Worm (Caenorhabditis elegans) whole organism, late embryonic: Measurements from ENCODE around the gene spat-3.

Experiments used
- C08G9.2 ChIP-seq: sonication (generic microtip); optimal IDR thresholded peaks from 2 replicates; lab custom pipeline; 2016; ENCODE audit warnings: mild to moderate bottlenecking, missing genetic modification characterization, moderate library complexity, missing compliant biosample characterization
- C38D4.7 ChIP-seq: fragments of 200-800 bp; sonication (Bioruptor generic); optimal IDR thresholded peaks from 2 replicates; lab custom pipeline; 2018; ENCODE audit warnings: mild to moderate bottlenecking, missing genetic modification characterization, moderate library complexity, missing compliant biosample characterization
- K02D7.2 ChIP-seq: sonication (generic microtip); optimal IDR thresholded peaks from 2 replicates; lab custom pipeline; 2017; ENCODE audit warnings: mild to moderate bottlenecking, missing genetic modification characterization, missing compliant biosample characterization
- T23F11.4 ChIP-seq: fragments of 200-800 bp; sonication (Bioruptor generic); optimal IDR thresholded peaks from 2 replicates; lab custom pipeline; 2018; ENCODE audit warnings: mild to moderate bottlenecking, missing genetic modification characterization, missing compliant biosample characterization
- Y22D7AL.16 ChIP-seq: sonication (generic microtip); optimal IDR thresholded peaks from 2 replicates; lab custom pipeline; 2016; ENCODE audit warnings: missing genetic modification characterization, missing compliant biosample characterization
- ahr-1 ChIP-seq: sonication (generic microtip); optimal IDR thresholded peaks from 2 replicates; lab custom pipeline; 2016; ENCODE audit warnings: missing genetic modification characterization, missing compliant biosample characterization
- ama-1 ChIP-seq: fragments of 150-350 bp; optimal IDR thresholded peaks from 2 replicates; lab custom pipeline; 2014
- ceh-14 ChIP-seq: sonication (generic microtip); optimal IDR thresholded peaks from 2 replicates; lab custom pipeline; 2016; ENCODE audit warnings: missing genotype, missing genetic modification characterization, missing compliant biosample characterization
- ceh-30 ChIP-seq: fragments of 150-350 bp; optimal IDR thresholded peaks from 2 replicates; lab custom pipeline; 2014; ENCODE audit warnings: missing biosample characterization, missing genetic modification characterization
- ceh-45 ChIP-seq: fragments of 200-800 bp; sonication (Bioruptor generic); IDR thresholded peaks from 2 replicates; pipeline ENCODE4 v1.3.6; 2022; ENCODE audit warnings: missing genetic modification reagents, missing genetic modification characterization, missing compliant biosample characterization
- ceh-48 ChIP-seq: sonication (generic microtip); optimal IDR thresholded peaks from 2 replicates; lab custom pipeline; 2016; ENCODE audit warnings: missing genetic modification characterization, inconsistent platforms, missing compliant biosample characterization
- ceh-6 ChIP-seq: fragments of 200-800 bp; sonication (Bioruptor generic); optimal IDR thresholded peaks from 2 replicates; lab custom pipeline; 2018; ENCODE audit warnings: mild to moderate bottlenecking, missing genetic modification characterization, missing compliant biosample characterization
- ceh-9 ChIP-seq: sonication (generic microtip); optimal IDR thresholded peaks from 2 replicates; lab custom pipeline; 2016; ENCODE audit warnings: mild to moderate bottlenecking, missing genetic modification characterization, inconsistent platforms, missing compliant biosample characterization
- che-1 ChIP-seq: sonication (generic microtip); optimal IDR thresholded peaks from 2 replicates; lab custom pipeline; 2016; ENCODE audit warnings: mild to moderate bottlenecking, missing genetic modification characterization, missing compliant biosample characterization
- dmd-4 ChIP-seq: sonication (generic microtip); optimal IDR thresholded peaks from 2 replicates; lab custom pipeline; 2016; ENCODE audit warnings: borderline replicate concordance, missing genetic modification characterization, missing compliant biosample characterization
- dve-1 ChIP-seq: sonication (generic microtip); optimal IDR thresholded peaks from 2 replicates; lab custom pipeline; 2017; ENCODE audit warnings: antibody characterized with exemption, mild to moderate bottlenecking, missing genetic modification characterization, missing compliant biosample characterization
- elt-2 ChIP-seq: sonication (generic microtip); optimal IDR thresholded peaks from 2 replicates; lab custom pipeline; 2016; ENCODE audit warnings: missing genetic modification reagents, missing genetic modification characterization, missing compliant biosample characterization
- fkh-6 ChIP-seq: sonication (generic microtip); optimal IDR thresholded peaks from 2 replicates; lab custom pipeline; 2016; ENCODE audit warnings: missing genetic modification characterization, missing compliant biosample characterization
- hlh-13 ChIP-seq: fragments of 200-800 bp; sonication (Bioruptor generic); optimal IDR thresholded peaks from 2 replicates; lab custom pipeline; 2018; ENCODE audit warnings: mild to moderate bottlenecking, missing genetic modification characterization, missing compliant biosample characterization
- hlh-6 ChIP-seq: sonication (generic microtip); optimal IDR thresholded peaks from 2 replicates; lab custom pipeline; 2016; ENCODE audit warnings: missing genotype, missing genetic modification characterization, missing compliant biosample characterization
- madf-2 ChIP-seq: sonication (generic microtip); optimal IDR thresholded peaks from 2 replicates; lab custom pipeline; 2017; ENCODE audit warnings: missing genetic modification characterization, missing compliant biosample characterization
- nfya-1 ChIP-seq: sonication (generic microtip); optimal IDR thresholded peaks from 2 replicates; lab custom pipeline; 2017; ENCODE audit warnings: missing genetic modification characterization, mild to moderate bottlenecking, missing compliant biosample characterization, antibody characterized with exemption, moderate library complexity
- nhr-11 ChIP-seq: fragments of 150-350 bp; optimal IDR thresholded peaks from 2 replicates; lab custom pipeline; 2014; ENCODE audit warnings: missing biosample characterization, missing genetic modification characterization
- nhr-232 ChIP-seq: sonication (generic microtip); optimal IDR thresholded peaks from 2 replicates; lab custom pipeline; 2016; ENCODE audit warnings: missing genetic modification characterization, missing compliant biosample characterization
- odd-2 ChIP-seq: sonication (generic microtip); optimal IDR thresholded peaks from 2 replicates; lab custom pipeline; 2017; ENCODE audit warnings: antibody characterized with exemption, mild to moderate bottlenecking, missing genetic modification characterization, missing compliant biosample characterization
- pat-9 ChIP-seq: fragments of 200-800 bp; sonication (Bioruptor generic); optimal IDR thresholded peaks from 2 replicates; lab custom pipeline; 2018; ENCODE audit warnings: mild to moderate bottlenecking, missing genetic modification characterization, moderate library complexity, missing compliant biosample characterization
- pha-2 ChIP-seq: sonication (generic microtip); optimal IDR thresholded peaks from 2 replicates; lab custom pipeline; 2017; ENCODE audit warnings: mild to moderate bottlenecking, missing genetic modification characterization, missing compliant biosample characterization
- pqm-1 ChIP-seq: sonication (generic microtip); optimal IDR thresholded peaks from 2 replicates; lab custom pipeline; 2016; ENCODE audit warnings: missing genetic modification characterization, missing compliant biosample characterization
- rnt-1 ChIP-seq: sonication (generic microtip); optimal IDR thresholded peaks from 2 replicates; lab custom pipeline; 2016; ENCODE audit warnings: missing genetic modification characterization, missing compliant biosample characterization
- tbx-7 ChIP-seq: sonication (generic microtip); optimal IDR thresholded peaks from 2 replicates; lab custom pipeline; 2016; ENCODE audit warnings: missing genotype, missing genetic modification characterization, missing compliant biosample characterization
- ttx-3 ChIP-seq: sonication (generic microtip); optimal IDR thresholded peaks from 2 replicates; lab custom pipeline; 2016; ENCODE audit warnings: missing genetic modification reagents, missing genetic modification characterization, missing compliant biosample characterization
- unc-42 ChIP-seq: sonication (generic microtip); optimal IDR thresholded peaks from 2 replicates; lab custom pipeline; 2016; ENCODE audit warnings: missing genotype, missing genetic modification characterization, missing compliant biosample characterization
- unc-86 ChIP-seq: sonication (generic microtip); optimal IDR thresholded peaks from 2 replicates; lab custom pipeline; 2016; ENCODE audit warnings: missing genetic modification characterization, missing compliant biosample characterization

spat-3 gene

DNA sequence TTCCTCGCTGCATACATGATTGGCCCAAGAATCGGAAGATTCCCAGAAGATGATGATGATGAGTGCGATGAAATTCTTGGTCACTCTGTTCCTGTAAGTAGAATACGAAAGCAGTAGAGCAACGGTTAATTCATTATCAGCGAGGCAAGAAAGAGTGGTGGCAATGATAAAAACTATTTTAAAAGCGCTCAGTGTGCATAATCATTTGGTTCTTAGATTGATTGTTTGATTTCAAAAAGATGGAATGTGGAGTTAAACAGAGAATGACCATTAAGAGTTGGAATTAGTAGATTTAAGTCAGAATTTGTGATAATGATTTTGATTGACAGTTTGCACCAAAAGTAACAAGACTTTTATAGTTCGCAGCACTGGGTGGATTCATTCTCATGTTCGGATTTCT lies 38.6 kb downstream of the spat-3 start:
- no peak for TF ChIP-seq ahr-1
- TF ChIP-seq unc-86 (tag; lab: Kevin White, UChicago), result no peak
- no peak for TF ChIP-seq che-1 (tag; lab: Kevin White, UChicago)

DNA sequence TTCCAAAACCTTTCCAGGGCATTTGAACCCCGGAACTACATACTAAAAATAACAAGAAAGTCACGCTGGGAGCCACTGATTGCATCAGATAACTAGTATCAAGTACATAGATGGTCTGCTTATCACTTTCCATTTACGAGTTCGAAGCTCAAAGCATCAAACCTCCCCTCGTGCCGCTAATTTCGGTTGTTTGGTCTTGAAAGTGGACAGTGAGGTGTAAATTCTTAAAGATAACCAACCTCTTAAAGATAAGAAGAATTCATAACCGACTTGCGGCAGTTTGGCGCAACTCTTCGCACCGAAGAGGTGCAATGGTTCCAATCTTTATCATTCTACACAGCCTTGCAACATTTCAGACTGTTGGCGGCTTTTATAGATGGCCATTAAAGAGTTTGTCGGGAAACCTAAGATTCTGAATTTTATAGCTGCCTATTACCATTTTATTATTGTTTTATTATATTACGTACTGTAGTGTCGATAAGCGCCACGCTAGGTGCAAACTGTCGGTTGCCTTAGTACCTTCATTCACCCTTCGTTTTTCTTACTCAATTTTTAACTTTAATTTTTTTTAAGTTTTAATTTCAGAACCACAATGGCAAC lies 40.9 kb downstream of the spat-3 start, which contains the start of gene amt-4:
amt-4 (plus strand) TSS at position 586 of the 600 bp plus-strand sequence.
- no peak for TF ChIP-seq K02D7.2 (tag; lab: Kevin White, UChicago)
- peak; percentile 50 for TF ChIP-seq elt-2 (tag; lab: Kevin White, UChicago)

DNA sequence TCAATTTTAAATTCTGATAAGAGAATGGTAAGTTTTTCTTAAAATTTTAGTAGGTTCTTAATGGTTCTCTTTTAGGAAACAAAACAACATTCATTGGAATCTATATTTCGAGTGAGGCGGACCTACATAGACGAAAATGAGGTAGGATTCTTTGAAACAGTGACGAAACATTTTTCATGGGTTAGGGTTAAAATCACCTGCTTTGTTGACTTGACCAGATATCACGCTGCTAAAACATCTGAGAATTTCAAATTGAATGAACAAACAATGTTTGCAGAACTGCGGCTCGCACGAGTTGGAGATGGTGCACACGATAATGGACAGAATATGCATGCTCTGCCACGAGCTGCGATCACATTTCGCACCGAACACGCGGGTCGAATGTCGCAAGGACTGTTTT lies 43.4 kb downstream of the spat-3 start:
- no peak for TF ChIP-seq C38D4.7 (GFP tag; lab: Kevin White, UChicago)
- TF ChIP-seq fkh-6 (tag; lab: Kevin White, UChicago), result no peak
- TF ChIP-seq rnt-1 (tag; lab: Kevin White, UChicago), result no peak
- no peak for TF ChIP-seq dmd-4 (tag; lab: Kevin White, UChicago)
- TF ChIP-seq ttx-3, result no peak
- no peak for TF ChIP-seq hlh-6 (tag; lab: Kevin White, UChicago)
- no peak for TF ChIP-seq ceh-48 (tag; lab: Kevin White, UChicago)
- no peak for TF ChIP-seq odd-2 (tag; lab: Kevin White, UChicago)
- TF ChIP-seq ceh-30 (tag; lab: Kevin White, UChicago), result no peak
- no peak for TF ChIP-seq pqm-1 (tag; lab: Kevin White, UChicago)

DNA sequence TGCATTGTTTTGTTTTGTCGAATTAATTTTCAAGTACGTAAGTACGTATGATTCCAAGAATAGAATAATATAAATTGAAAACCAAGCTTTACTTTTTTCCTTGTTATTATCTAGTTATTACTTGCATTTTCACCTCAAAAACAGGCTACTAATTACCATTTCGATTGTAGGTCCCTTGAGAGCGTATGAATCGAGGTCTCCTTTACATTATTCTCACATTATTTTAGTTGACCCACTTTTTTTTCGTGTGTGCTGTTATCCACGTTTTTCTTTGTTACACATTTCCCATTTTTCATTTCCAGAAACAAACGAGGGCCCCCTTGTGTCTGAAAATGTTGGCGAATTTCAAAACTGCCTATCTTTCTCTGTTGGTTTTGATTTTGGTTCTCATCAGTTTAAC lies 43.9 kb downstream of the spat-3 start, which contains the start of gene C05E11.6:
C05E11.6 (plus strand) TSS at position 301 of the 400 bp plus-strand sequence.
- TF ChIP-seq unc-42 (tag; lab: Kevin White, UChicago) (no peak), tbx-7 (tag; lab: Kevin White, UChicago) (no peak), che-1 (tag; lab: Kevin White, UChicago) (no peak)

DNA sequence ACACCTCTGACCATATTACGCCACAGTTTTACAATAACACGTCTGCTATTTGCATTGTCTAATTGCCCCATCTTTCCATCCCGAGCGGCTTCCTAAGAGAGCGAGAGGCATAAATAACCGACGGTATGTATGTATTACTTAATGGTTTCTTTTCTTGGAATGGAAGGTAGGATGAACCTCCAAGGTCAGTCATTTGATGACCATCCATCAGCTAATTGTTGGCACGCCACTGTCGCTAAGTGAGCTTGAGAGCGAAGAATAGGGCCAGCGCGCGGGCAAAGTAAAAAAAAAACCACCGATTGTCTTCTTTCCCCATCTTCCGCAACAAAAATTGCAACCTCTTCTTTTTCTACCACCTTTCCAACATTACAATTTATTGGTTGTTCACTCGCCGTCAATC lies 49.7 kb downstream of the spat-3 start:
- no peak for TF ChIP-seq rnt-1 (tag; lab: Kevin White, UChicago)
- TF ChIP-seq unc-86 (tag; lab: Kevin White, UChicago), result no peak
- TF ChIP-seq unc-42 (tag; lab: Kevin White, UChicago), result no peak
- no peak for TF ChIP-seq madf-2 (tag; lab: Kevin White, UChicago)

DNA sequence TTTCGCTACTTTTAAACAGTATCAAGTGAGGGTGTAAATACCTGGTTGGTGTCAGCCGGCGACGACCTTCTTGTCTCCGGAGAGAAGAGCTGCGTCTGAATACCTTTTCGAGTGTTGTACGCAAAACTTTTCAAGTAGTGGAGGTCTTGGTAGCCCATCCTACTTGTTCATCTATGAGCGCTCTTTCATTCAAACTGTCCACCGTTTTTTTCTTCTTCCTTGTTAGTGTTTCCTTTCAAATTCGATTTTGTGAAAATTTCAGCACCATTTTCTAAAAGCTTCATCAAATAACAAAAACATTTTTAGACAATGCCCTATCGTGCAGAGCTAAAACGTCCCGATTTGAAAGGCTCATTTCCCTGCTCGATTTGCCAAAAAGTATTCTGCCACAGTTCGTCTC lies 51.3 kb downstream of the spat-3 start, which contains the start of gene ham-2:
ham-2 (plus strand) TSS at position 301 of the 400 bp plus-strand sequence.
- TF ChIP-seq C38D4.7 (GFP tag; lab: Kevin White, UChicago), result no peak
- no peak for TF ChIP-seq ttx-3
- no peak for TF ChIP-seq pat-9 (tag; lab: Kevin White, UChicago)
- TF ChIP-seq pqm-1 (tag; lab: Kevin White, UChicago), result no peak
- no peak for TF ChIP-seq nhr-232 (tag; lab: Kevin White, UChicago)
- TF ChIP-seq ceh-9, result no peak
- TF ChIP-seq C08G9.2 (tag; lab: Kevin White, UChicago), result no peak
- no peak for TF ChIP-seq hlh-13 (GFP tag; lab: Kevin White, UChicago)
- no peak for TF ChIP-seq nfya-1 (tag; lab: Kevin White, UChicago)
- no peak for TF ChIP-seq T23F11.4
- TF ChIP-seq ceh-45 (GFP tag; lab: Robert Waterston, UW), result no peak
- TF ChIP-seq pha-2, result no peak
- TF ChIP-seq dve-1 (tag; lab: Kevin White, UChicago), result no peak
- TF ChIP-seq ceh-6, result no peak
- TF ChIP-seq ama-1 (lab: Kevin White, UChicago), result no peak
- no peak for TF ChIP-seq unc-86 (tag; lab: Kevin White, UChicago)
- no peak for TF ChIP-seq ceh-14
- no peak for TF ChIP-seq Y22D7AL.16 (tag; lab: Kevin White, UChicago)
- no peak for TF ChIP-seq nhr-11 (tag; lab: Kevin White, UChicago)
